Worm (Caenorhabditis elegans): ENCODE data around the gene emg-1.

DNA sequence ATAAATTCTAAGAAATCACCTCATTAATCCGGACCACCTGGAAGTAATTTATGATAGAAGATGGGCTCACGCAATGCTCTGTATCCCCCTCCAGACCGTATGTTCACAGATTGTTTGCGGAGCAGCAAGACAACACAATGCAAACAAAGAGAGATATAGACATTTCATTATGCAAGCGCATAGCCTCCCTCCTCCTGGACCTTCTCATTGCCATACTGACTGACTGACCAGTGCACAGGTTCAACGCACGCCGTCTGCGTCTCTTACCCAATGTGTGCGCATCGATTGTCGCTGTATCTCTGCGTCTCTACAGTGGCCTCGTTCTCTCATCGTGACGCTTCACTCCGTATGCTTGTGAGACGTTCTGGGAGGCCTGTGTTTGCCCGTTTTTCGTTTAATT lies 2.3 kb downstream of the emg-1 start:
- TF ChIP-seq mab-5 (tag; optimal IDR thresholded peaks at IDR 0.05) (no peak), nhr-28 (tag; optimal IDR thresholded peaks at IDR 0.05) (no peak), elt-3 (tag; optimal IDR thresholded peaks at IDR 0.05) (no peak), mep-1 (tag; optimal IDR thresholded peaks at IDR 0.05) (no peak), ham-2 (GFP tag; optimal IDR thresholded peaks at IDR 0.05) (peak; percentile 69), unc-120 (tag; optimal IDR thresholded peaks at IDR 0.05; ENCODE audit: poor library complexity, severe bottlenecking) (no peak)

Measured in whole organism, mixed stage, embryonic.